Worm (Caenorhabditis elegans) whole organism, early embryonic: ENCODE data around the gene T28F3.8.

Experiments
- B0310.2 ChIP-seq: sonication (generic microtip); optimal IDR thresholded peaks from 2 replicates; lab custom pipeline; 2016; ENCODE audit warnings: mild to moderate bottlenecking, missing genetic modification characterization, missing compliant biosample characterization
- F13C5.2 ChIP-seq: sonication (generic microtip); optimal IDR thresholded peaks from 2 replicates; lab custom pipeline; 2017; ENCODE audit warnings: mild to moderate bottlenecking, missing genetic modification characterization, inconsistent platforms, missing compliant biosample characterization
- aly-1 ChIP-seq: sonication (generic microtip); optimal IDR thresholded peaks from 2 replicates; lab custom pipeline; 2016; ENCODE audit warnings: missing genetic modification characterization, missing compliant biosample characterization
- ama-1 ChIP-seq: fragments of 150-350 bp; optimal IDR thresholded peaks from 2 replicates; lab custom pipeline; 2014
- ceh-13 ChIP-seq: fragments of 200-800 bp; sonication (Bioruptor generic); optimal IDR thresholded peaks from 2 replicates; lab custom pipeline; 2018; ENCODE audit warnings: mild to moderate bottlenecking, missing genetic modification characterization, missing compliant biosample characterization
- ceh-36 ChIP-seq: sonication (generic microtip); optimal IDR thresholded peaks from 2 replicates; lab custom pipeline; 2016; ENCODE audit warnings: missing genetic modification characterization, inconsistent platforms, missing compliant biosample characterization
- ets-7 ChIP-seq: sonication (generic microtip); optimal IDR thresholded peaks from 2 replicates; lab custom pipeline; 2016; ENCODE audit warnings: missing genotype, missing genetic modification characterization, missing compliant biosample characterization
- flt-1 ChIP-seq: fragments of 200-800 bp; sonication (Bioruptor generic); IDR thresholded peaks from 2 replicates; pipeline ENCODE4 v1.3.6; 2022; ENCODE audit warnings: missing genetic modification characterization, missing compliant biosample characterization
- hmbx-1 ChIP-seq: sonication (generic microtip); optimal IDR thresholded peaks from 2 replicates; lab custom pipeline; 2016; ENCODE audit warnings: mild to moderate bottlenecking, missing genetic modification characterization, missing compliant biosample characterization
- hmg-4 ChIP-seq: fragments of 200-800 bp; sonication (Bioruptor generic); optimal IDR thresholded peaks from 2 replicates; lab custom pipeline; 2018; ENCODE audit warnings: mild to moderate bottlenecking, missing genetic modification characterization, missing compliant biosample characterization
- hnd-1 ChIP-seq: sonication (generic microtip); optimal IDR thresholded peaks from 2 replicates; lab custom pipeline; 2016; ENCODE audit warnings: missing genetic modification characterization, missing compliant biosample characterization
- pes-1 ChIP-seq: fragments of 200-800 bp; sonication (Bioruptor generic); IDR thresholded peaks from 2 replicates; pipeline ENCODE4 v1.3.6; 2022; ENCODE audit warnings: missing genetic modification reagents, missing genetic modification characterization, missing compliant biosample characterization
- scrt-1 ChIP-seq: fragments of 200-800 bp; sonication (Bioruptor generic); IDR thresholded peaks from 2 replicates; pipeline ENCODE4 v1.3.6; 2022; ENCODE audit warnings: missing genetic modification characterization, missing compliant biosample characterization
- sea-1 ChIP-seq: fragments of 200-800 bp; sonication (Bioruptor generic); conservative IDR thresholded peaks from 2 replicates; pipeline ENCODE4 v1.3.6; 2022; ENCODE audit warnings: missing genetic modification characterization, missing compliant biosample characterization
- tbx-11 ChIP-seq: fragments of 200-800 bp; sonication (Bioruptor generic); IDR thresholded peaks from 2 replicates; pipeline ENCODE4 v1.3.6; 2022; ENCODE audit warnings: missing genetic modification characterization, missing compliant biosample characterization
- tbx-37 ChIP-seq: fragments of 200-800 bp; sonication (Bioruptor generic); conservative IDR thresholded peaks from 2 replicates; pipeline ENCODE4 v1.3.6; 2022; ENCODE audit warnings: missing genetic modification reagents, missing genetic modification characterization, missing compliant biosample characterization
- tra-4 ChIP-seq: sonication (generic microtip); optimal IDR thresholded peaks from 2 replicates; lab custom pipeline; 2017; ENCODE audit warnings: missing genetic modification characterization, missing compliant biosample characterization

Gene T28F3.8

ce11 chrIV:17308211-17308610, 1.1 kb upstream of the T28F3.8 start, which contains the start of gene T28F3.9:
T28F3.9 (plus strand) TSS chrIV:17308511.
- TF ChIP-seq pes-1 (GFP tag; lab: Robert Waterston, UW) (no peak), tbx-37 (no peak), ceh-36 (tag; lab: Kevin White, UChicago) (no peak), scrt-1 (GFP tag; lab: Robert Waterston, UW) (no peak), sea-1 (GFP tag; lab: Robert Waterston, UW) (no peak), ceh-13 (no peak), tra-4 (tag; lab: Kevin White, UChicago) (no peak), hmg-4 (GFP tag; lab: Kevin White, UChicago) (no peak), ets-7 (tag; lab: Kevin White, UChicago) (no peak), aly-1 (tag; lab: Kevin White, UChicago) (no peak), hmbx-1 (tag; lab: Kevin White, UChicago) (no peak), B0310.2 (tag; lab: Kevin White, UChicago) (no peak), tbx-11 (GFP tag; lab: Robert Waterston, UW) (no peak), ama-1 (lab: Kevin White, UChicago) (no peak), F13C5.2 (no peak), flt-1 (GFP tag; lab: Robert Waterston, UW) (no peak), hnd-1 (tag; lab: Kevin White, UChicago) (no peak)

- no peak for TF ChIP-seq ama-1 (lab: Kevin White, UChicago)
- no peak for TF ChIP-seq scrt-1 (GFP tag; lab: Robert Waterston, UW)
- no peak for TF ChIP-seq flt-1 (GFP tag; lab: Robert Waterston, UW)
- TF ChIP-seq aly-1 (tag; lab: Kevin White, UChicago): no peak
- no peak for TF ChIP-seq ets-7 (tag; lab: Kevin White, UChicago)
- no peak for TF ChIP-seq F13C5.2
- TF ChIP-seq B0310.2 (tag; lab: Kevin White, UChicago): no peak
- no peak for TF ChIP-seq tbx-37
- no peak for TF ChIP-seq pes-1 (GFP tag; lab: Robert Waterston, UW)
These were observed 5.2 kb downstream of the T28F3.8 start, which contains the start of gene ifta-2 for ce11 chrIV:17301933-17302332. ifta-2 (minus strand) TSS chrIV:17302033.

ce11 chrIV:17294489-17294888, 12.6 kb downstream of the T28F3.8 start, which contains the start of gene T28F3.5:
T28F3.5 (plus strand) TSS chrIV:17294789.
- no peak for TF ChIP-seq sea-1 (GFP tag; lab: Robert Waterston, UW)
- TF ChIP-seq scrt-1 (GFP tag; lab: Robert Waterston, UW): no peak
- no peak for TF ChIP-seq tbx-37
- no peak for TF ChIP-seq tbx-11 (GFP tag; lab: Robert Waterston, UW)
- no peak for TF ChIP-seq pes-1 (GFP tag; lab: Robert Waterston, UW)

- TF ChIP-seq ceh-13: no peak
- no peak for TF ChIP-seq ama-1 (lab: Kevin White, UChicago)
- TF ChIP-seq flt-1 (GFP tag; lab: Robert Waterston, UW): no peak
- TF ChIP-seq hmg-4 (GFP tag; lab: Kevin White, UChicago): no peak
- TF ChIP-seq F13C5.2: no peak
- TF ChIP-seq scrt-1 (GFP tag; lab: Robert Waterston, UW): no peak
These were observed 13.4 kb downstream of the T28F3.8 start for ce11 chrIV:17293679-17294078.

ce11 chrIV:17293068-17293467, 14.1 kb downstream of the T28F3.8 start:
- TF ChIP-seq ceh-36 (tag; lab: Kevin White, UChicago) (no peak), aly-1 (tag; lab: Kevin White, UChicago) (no peak), tbx-11 (GFP tag; lab: Robert Waterston, UW) (no peak), B0310.2 (tag; lab: Kevin White, UChicago) (no peak), tra-4 (tag; lab: Kevin White, UChicago) (no peak), pes-1 (GFP tag; lab: Robert Waterston, UW) (no peak), tbx-37 (no peak), hmbx-1 (tag; lab: Kevin White, UChicago) (no peak), flt-1 (GFP tag; lab: Robert Waterston, UW) (no peak)

ce11 chrIV:17292350-17292749, 14.8 kb downstream of the T28F3.8 start:
- no peak for TF ChIP-seq F13C5.2
- TF ChIP-seq tbx-11 (GFP tag; lab: Robert Waterston, UW): no peak
- TF ChIP-seq scrt-1 (GFP tag; lab: Robert Waterston, UW): no peak
- no peak for TF ChIP-seq ceh-13
- TF ChIP-seq hnd-1 (tag; lab: Kevin White, UChicago): no peak
- no peak for TF ChIP-seq hmg-4 (GFP tag; lab: Kevin White, UChicago)
- TF ChIP-seq sea-1 (GFP tag; lab: Robert Waterston, UW): no peak
- no peak for TF ChIP-seq hmbx-1 (tag; lab: Kevin White, UChicago)
- TF ChIP-seq ets-7 (tag; lab: Kevin White, UChicago): no peak
- TF ChIP-seq flt-1 (GFP tag; lab: Robert Waterston, UW): no peak
- no peak for TF ChIP-seq ama-1 (lab: Kevin White, UChicago)
- TF ChIP-seq tbx-37: no peak
- TF ChIP-seq tra-4 (tag; lab: Kevin White, UChicago): no peak
- TF ChIP-seq B0310.2 (tag; lab: Kevin White, UChicago): no peak
- no peak for TF ChIP-seq pes-1 (GFP tag; lab: Robert Waterston, UW)
- no peak for TF ChIP-seq ceh-36 (tag; lab: Kevin White, UChicago)
- TF ChIP-seq aly-1 (tag; lab: Kevin White, UChicago): no peak

ce11 chrIV:17291629-17292199, 15.4 kb downstream of the T28F3.8 start, which contains the start of the genes T28F3.11 and slc-17.4:
T28F3.11 (minus strand) TSS chrIV:17291679.
slc-17.4 (minus strand) TSS chrIV:17291733.
- TF ChIP-seq flt-1 (GFP tag; lab: Robert Waterston, UW) (no peak), tbx-11 (GFP tag; lab: Robert Waterston, UW) (no peak), tbx-37 (no peak), ceh-36 (tag; lab: Kevin White, UChicago) (no peak), sea-1 (GFP tag; lab: Robert Waterston, UW) (no peak)
